Worm (Caenorhabditis elegans) whole organism, young adult: Measurements from ENCODE around the gene glb-29.

Experiments
- B0019.2 ChIP-seq: fragments of 200-800 bp; sonication (Bioruptor generic); conservative IDR thresholded peaks from 2 replicates; pipeline ENCODE4 v1.3.6; 2022; ENCODE audit warnings: missing genetic modification reagents, missing genetic modification characterization, missing compliant biosample characterization
- B0035.1 ChIP-seq: sonication (generic microtip); optimal IDR thresholded peaks from 2 replicates; lab custom pipeline; 2016; ENCODE audit warnings: missing genetic modification characterization, mild to moderate bottlenecking, missing compliant biosample characterization, missing genotype, missing genetic modification reagents
- B0336.3 ChIP-seq: fragments of 200-800 bp; sonication (Bioruptor generic); IDR thresholded peaks from 2 replicates; pipeline ENCODE4 v1.3.6; 2022; ENCODE audit warnings: missing genetic modification characterization, missing compliant biosample characterization
- C06A6.2 ChIP-seq: fragments of 200-800 bp; sonication (Bioruptor generic); conservative IDR thresholded peaks from 2 replicates; pipeline ENCODE4 v1.3.6; 2022; ENCODE audit warnings: missing genetic modification characterization, missing compliant biosample characterization
- F33H1.4 ChIP-seq: fragments of 200-800 bp; sonication (Bioruptor generic); IDR thresholded peaks from 2 replicates; pipeline ENCODE4 v1.3.6; 2022; ENCODE audit warnings: missing genetic modification reagents, missing genetic modification characterization, missing compliant biosample characterization
- F37B4.10 ChIP-seq: fragments of 200-800 bp; sonication (Bioruptor generic); IDR thresholded peaks from 2 replicates; pipeline ENCODE4 v1.3.6; 2022; ENCODE audit warnings: missing genetic modification characterization, missing compliant biosample characterization
- F52B5.7 ChIP-seq: sonication (generic microtip); optimal IDR thresholded peaks from 2 replicates; lab custom pipeline; 2016; ENCODE audit warnings: mild to moderate bottlenecking, missing genetic modification characterization, missing compliant biosample characterization
- F57C9.4 ChIP-seq: sonication (generic microtip); optimal IDR thresholded peaks from 2 replicates; lab custom pipeline; 2017; ENCODE audit warnings: mild to moderate bottlenecking, missing genetic modification characterization, missing compliant biosample characterization
- K11D2.4 ChIP-seq: fragments of 200-800 bp; sonication (Bioruptor generic); IDR thresholded peaks from 2 replicates; pipeline ENCODE4 v1.3.6; 2022; ENCODE audit warnings: missing genetic modification reagents, missing genetic modification characterization, missing compliant biosample characterization
- T07F8.4 ChIP-seq: sonication (generic microtip); optimal IDR thresholded peaks from 2 replicates; lab custom pipeline; 2016; ENCODE audit warnings: mild to moderate bottlenecking, missing genetic modification characterization, moderate library complexity, missing compliant biosample characterization
- T26A5.8 ChIP-seq: sonication (generic microtip); optimal IDR thresholded peaks from 2 replicates; lab custom pipeline; 2016; ENCODE audit warnings: missing genetic modification characterization, missing compliant biosample characterization
- Y67H2A.10 ChIP-seq: fragments of 200-800 bp; sonication (Bioruptor generic); conservative IDR thresholded peaks from 2 replicates; pipeline ENCODE4 v1.3.6; 2022; ENCODE audit warnings: missing genetic modification reagents, missing genetic modification characterization, missing compliant biosample characterization
- ZK185.1 ChIP-seq: sonication (generic microtip); optimal IDR thresholded peaks from 2 replicates; lab custom pipeline; 2016; ENCODE audit warnings: mild to moderate bottlenecking, missing genetic modification characterization, missing compliant biosample characterization; ENCODE audit not compliant: poor library complexity, severe bottlenecking
- ama-1 ChIP-seq, 3 experiments: fragments of 150-350 bp in 1 of 3; sonication (generic microtip) in 2 of 3; optimal IDR thresholded peaks; 2 replicates each; lab custom pipeline; 2014 to 2018; ENCODE audit warnings: missing biosample characterization in 2 of 3, missing genetic modification characterization in 2 of 3, missing genetic modification reagents in 2 of 3
- aptf-2 ChIP-seq: fragments of 200-800 bp; sonication (Bioruptor generic); conservative IDR thresholded peaks from 2 replicates; pipeline ENCODE4 v1.3.6; 2022; ENCODE audit warnings: missing genetic modification reagents, missing genetic modification characterization, missing compliant biosample characterization
- attf-3 ChIP-seq: fragments of 200-800 bp; sonication (Bioruptor generic); conservative IDR thresholded peaks from 2 replicates; pipeline ENCODE4 v1.3.6; 2022; ENCODE audit warnings: missing genetic modification reagents, missing genetic modification characterization, missing compliant biosample characterization
- bed-1 ChIP-seq: fragments of 200-800 bp; sonication (Bioruptor generic); IDR thresholded peaks from 2 replicates; pipeline ENCODE4 v1.3.6; 2022; ENCODE audit warnings: missing genetic modification reagents, missing genetic modification characterization, missing compliant biosample characterization
- bed-2 ChIP-seq: fragments of 200-800 bp; sonication (Bioruptor generic); IDR thresholded peaks from 2 replicates; pipeline ENCODE4 v1.3.6; 2022; ENCODE audit warnings: missing genetic modification reagents, missing genetic modification characterization, missing compliant biosample characterization
- cebp-1 ChIP-seq, 2 experiments: fragments of 200-800 bp in 1 of 2; sonication (Bioruptor generic) in 1 of 2; sonication (generic microtip) in 1 of 2; IDR thresholded peaks in 1 of 2; optimal IDR thresholded peaks in 1 of 2; 2 replicates each; pipeline versions ENCODE4 v1.3.6 to Lab custom; 2017 to 2022; ENCODE audit warnings: missing compliant biosample characterization in 2 of 2, missing genetic modification characterization in 2 of 2, mild to moderate bottlenecking in 1 of 2, missing genetic modification reagents in 1 of 2, moderate library complexity in 1 of 2
- ceh-40 ChIP-seq: fragments of 200-800 bp; sonication (Bioruptor generic); IDR thresholded peaks from 2 replicates; pipeline ENCODE4 v1.3.6; 2022; ENCODE audit warnings: missing genetic modification characterization, missing compliant biosample characterization
- ceh-91 ChIP-seq: fragments of 200-800 bp; sonication (Bioruptor generic); IDR thresholded peaks from 2 replicates; pipeline ENCODE4 v1.3.6; 2022; ENCODE audit warnings: missing genetic modification reagents, missing genetic modification characterization, missing compliant biosample characterization
- chd-7 ChIP-seq: sonication (generic microtip); optimal IDR thresholded peaks from 2 replicates; lab custom pipeline; 2016; ENCODE audit warnings: mild to moderate bottlenecking, missing genetic modification characterization, moderate library complexity, missing compliant biosample characterization
- dox-1 ChIP-seq: fragments of 200-800 bp; sonication (Bioruptor generic); IDR thresholded peaks from 2 replicates; pipeline ENCODE4 v1.3.6; 2022; ENCODE audit warnings: missing genetic modification reagents, missing genetic modification characterization, missing compliant biosample characterization
- egl-18 ChIP-seq: fragments of 200-800 bp; sonication (Bioruptor generic); IDR thresholded peaks from 2 replicates; pipeline ENCODE4 v1.3.6; 2022; ENCODE audit warnings: missing genetic modification reagents, missing genetic modification characterization, missing compliant biosample characterization
- ekl-4 ChIP-seq: fragments of 200-800 bp; sonication (Bioruptor generic); IDR thresholded peaks from 2 replicates; pipeline ENCODE4 v1.3.6; 2022; ENCODE audit warnings: missing genetic modification reagents, missing genetic modification characterization, missing compliant biosample characterization
- hmg-1.2 ChIP-seq: fragments of 200-800 bp; sonication (Bioruptor generic); IDR thresholded peaks from 2 replicates; pipeline ENCODE4 v1.3.6; 2022; ENCODE audit warnings: missing genetic modification reagents, missing genetic modification characterization, missing compliant biosample characterization
- lin-35 ChIP-seq, 3 experiments: fragments of 150-350 bp in 2 of 3; sonication (generic microtip) in 1 of 3; optimal IDR thresholded peaks; 2 replicates each; lab custom pipeline; 2014 to 2018; ENCODE audit warnings: missing biosample characterization in 3 of 3, missing genetic modification characterization in 3 of 3, missing genetic modification reagents in 3 of 3
- lin-40 ChIP-seq: sonication (generic microtip); optimal IDR thresholded peaks from 2 replicates; lab custom pipeline; 2016; ENCODE audit warnings: missing genetic modification characterization, mild to moderate bottlenecking, missing compliant biosample characterization, missing genotype, missing genetic modification reagents
- lsl-1 ChIP-seq: fragments of 200-800 bp; sonication (Bioruptor generic); optimal IDR thresholded peaks from 2 replicates; lab custom pipeline; 2018; ENCODE audit warnings: mild to moderate bottlenecking, missing genetic modification characterization, moderate library complexity, missing compliant biosample characterization
- lsy-27 ChIP-seq: sonication (generic microtip); optimal IDR thresholded peaks from 2 replicates; lab custom pipeline; 2017; ENCODE audit warnings: missing genetic modification characterization, mild to moderate bottlenecking, missing compliant biosample characterization, antibody characterized with exemption, missing genotype, borderline replicate concordance; ENCODE audit not compliant: insufficient read depth
- madf-6 ChIP-seq: fragments of 200-800 bp; sonication (Bioruptor generic); IDR thresholded peaks from 2 replicates; pipeline ENCODE4 v1.3.6; 2022; ENCODE audit warnings: missing genetic modification reagents, missing genetic modification characterization, missing compliant biosample characterization
- nfya-2 ChIP-seq: fragments of 200-800 bp; sonication (Bioruptor generic); IDR thresholded peaks from 2 replicates; pipeline ENCODE4 v1.3.6; 2022; ENCODE audit warnings: missing genetic modification reagents, missing genetic modification characterization, missing compliant biosample characterization
- nhr-90 ChIP-seq: sonication (generic microtip); optimal IDR thresholded peaks from 2 replicates; lab custom pipeline; 2016; ENCODE audit warnings: missing genotype, mild to moderate bottlenecking, missing genetic modification characterization, missing compliant biosample characterization
- pha-4 ChIP-seq: fragments of 150-350 bp; sonication (generic microtip); optimal IDR thresholded peaks from 2 replicates; lab custom pipeline; 2014; ENCODE audit warnings: missing biosample characterization, missing genetic modification reagents, missing genetic modification characterization
- repo-1 ChIP-seq: sonication (generic microtip); optimal IDR thresholded peaks from 2 replicates; lab custom pipeline; 2017; ENCODE audit warnings: mild to moderate bottlenecking, missing genetic modification characterization, missing compliant biosample characterization
- rpc-1 ChIP-seq, 2 experiments: fragments of 150-350 bp in 1 of 2; sonication (generic microtip) in 1 of 2; optimal IDR thresholded peaks; 2 replicates each; lab custom pipeline; 2014 to 2018; ENCODE audit warnings: missing biosample characterization in 1 of 2, missing genetic modification characterization in 1 of 2, missing genetic modification reagents in 1 of 2, missing genotype in 1 of 2
- sdz-38 ChIP-seq: sonication (generic microtip); optimal IDR thresholded peaks from 2 replicates; lab custom pipeline; 2016; ENCODE audit warnings: missing genotype, missing genetic modification characterization, missing compliant biosample characterization
- snpc-1.1 ChIP-seq: sonication (generic microtip); optimal IDR thresholded peaks from 2 replicates; lab custom pipeline; 2017; ENCODE audit warnings: missing genetic modification characterization, mild to moderate bottlenecking, missing compliant biosample characterization, antibody characterized with exemption, moderate library complexity, missing genotype, missing genetic modification reagents; ENCODE audit not compliant: insufficient read depth
- snpc-1.3 ChIP-seq: sonication (generic microtip); optimal IDR thresholded peaks from 2 replicates; lab custom pipeline; 2017; ENCODE audit warnings: missing genetic modification characterization, mild to moderate bottlenecking, missing compliant biosample characterization, antibody characterized with exemption, moderate library complexity, missing genotype, missing genetic modification reagents; ENCODE audit not compliant: insufficient read depth
- somi-1 ChIP-seq: fragments of 200-800 bp; sonication (Bioruptor generic); optimal IDR thresholded peaks from 2 replicates; lab custom pipeline; 2018; ENCODE audit warnings: mild to moderate bottlenecking, missing genetic modification characterization, missing compliant biosample characterization
- tbx-9 ChIP-seq: sonication (generic microtip); optimal IDR thresholded peaks from 2 replicates; lab custom pipeline; 2016; ENCODE audit warnings: borderline replicate concordance, missing genetic modification characterization, inconsistent platforms, missing compliant biosample characterization
- unc-62 ChIP-seq: fragments of 150-350 bp; optimal IDR thresholded peaks from 2 replicates; lab custom pipeline; 2014; ENCODE audit warnings: missing biosample characterization, missing genetic modification reagents, missing genetic modification characterization
- ztf-26 ChIP-seq: sonication (generic microtip); optimal IDR thresholded peaks from 2 replicates; lab custom pipeline; 2017; ENCODE audit warnings: missing genetic modification characterization, missing compliant biosample characterization
- ztf-3 ChIP-seq: fragments of 200-800 bp; sonication (Bioruptor generic); optimal IDR thresholded peaks from 2 replicates; lab custom pipeline; 2018; ENCODE audit warnings: mild to moderate bottlenecking, missing genetic modification characterization, missing compliant biosample characterization

The glb-29 gene

DNA sequence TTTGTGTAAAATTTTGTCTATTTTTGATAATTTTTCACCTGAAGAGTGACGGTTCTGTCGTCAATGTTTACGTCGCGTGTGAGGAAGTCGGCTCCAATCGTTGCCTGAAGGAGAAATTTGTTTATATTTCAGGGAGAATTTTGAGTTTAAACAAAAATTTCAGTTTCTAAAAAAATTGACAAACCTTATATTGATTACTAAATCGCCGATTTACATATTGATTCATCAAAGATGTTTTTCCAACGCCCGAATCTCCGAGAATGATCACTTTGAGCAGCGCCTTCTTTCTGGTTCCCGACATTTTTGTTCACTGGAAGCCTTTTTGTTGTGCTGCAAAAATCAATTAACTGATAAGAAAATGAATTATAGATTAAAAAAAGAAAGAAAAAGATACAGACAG is 42.3 kb upstream of the glb-29 start, which contains the start of gene rab-7 (continued):
- TF ChIP-seq B0035.1 (tag; lab: Kevin White, UChicago) (no peak), F37B4.10 (GFP tag; lab: Robert Waterston, UW) (no peak), tbx-9 (no peak), C06A6.2 (GFP tag; lab: Robert Waterston, UW) (no peak), ceh-40 (no peak), lin-35 (GFP tag; optimal IDR thresholded peaks at IDR 0.05; lab: Kevin White, UChicago) (no peak), ama-1 (optimal IDR thresholded peaks at IDR 0.05; lab: Kevin White, UChicago) (peak; percentile 66), ama-1 (GFP tag; optimal IDR thresholded peaks at IDR 0.05; lab: Kevin White, UChicago) (no peak), dox-1 (GFP tag; lab: Robert Waterston, UW) (no peak), lin-40 (tag; lab: Kevin White, UChicago) (no peak), ztf-3 (GFP tag; lab: Kevin White, UChicago) (no peak), rpc-1 (optimal IDR thresholded peaks at IDR 0.05; lab: Kevin White, UChicago) (no peak), rpc-1 (tag; optimal IDR thresholded peaks at IDR 0.05; lab: Kevin White, UChicago) (no peak), K11D2.4 (no peak)
- TF ChIP-seq, all 124 proteins: peak for 22

DNA sequence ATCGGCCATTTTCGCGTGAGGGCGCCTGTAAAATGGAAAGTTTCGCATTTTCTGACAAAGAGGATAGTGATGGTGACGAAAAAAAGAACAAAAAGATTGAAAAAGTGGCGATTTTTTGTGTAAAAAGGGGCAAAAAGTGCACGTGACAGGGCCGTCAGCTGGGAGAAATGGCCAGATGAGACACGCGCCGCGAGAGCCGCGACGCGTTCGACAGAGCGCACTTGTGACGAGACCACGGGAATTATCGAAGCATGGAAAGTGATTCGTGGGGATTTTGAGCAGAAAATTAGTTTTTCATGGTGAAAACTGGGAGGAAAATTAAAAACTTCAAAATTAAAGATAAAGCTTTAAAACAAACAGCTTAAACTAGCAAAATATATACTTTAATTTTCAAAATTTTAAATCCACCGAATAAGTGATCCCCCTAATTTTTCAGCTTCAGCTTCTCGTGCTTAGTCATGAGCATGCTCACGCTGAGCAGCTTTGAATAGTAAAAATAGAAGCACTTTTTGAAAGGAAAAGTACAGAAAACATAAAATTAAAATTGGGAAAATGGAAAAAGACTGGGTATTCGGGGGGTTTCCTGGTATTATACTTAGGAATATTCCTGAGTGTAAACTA is 41.3 kb upstream of the glb-29 start, which contains the start of gene W03C9.5:
Gene W03C9.5, minus strand, starts transcription at position 38 of the 621 bp plus-strand sequence.
- peak; percentile 81 for TF ChIP-seq attf-3 (GFP tag; lab: Robert Waterston, UW)
- TF ChIP-seq repo-1 (tag; lab: Kevin White, UChicago) = peak; percentile 46
- peak; percentile 93 for TF ChIP-seq Y67H2A.10 (GFP tag; lab: Robert Waterston, UW)
- TF ChIP-seq hmg-1.2 = peak; percentile 56
- TF ChIP-seq F33H1.4 (GFP tag; lab: Robert Waterston, UW) = peak; percentile 73
- TF ChIP-seq B0019.2 = peak; percentile 42; the same call in 1 of the 2 replicates
- peak; percentile 72 for TF ChIP-seq lsl-1 (GFP tag; lab: Kevin White, UChicago)
- no peak for TF ChIP-seq snpc-1.3
- no peak for TF ChIP-seq sdz-38 (tag; lab: Kevin White, UChicago)
- no peak for TF ChIP-seq T26A5.8
- peak; percentile 79 for TF ChIP-seq aptf-2 (GFP tag; lab: Robert Waterston, UW)
- TF ChIP-seq snpc-1.1 (tag; lab: Kevin White, UChicago) = no peak
- peak; percentile 51; the same call in 1 of the 2 replicates for TF ChIP-seq madf-6
- TF ChIP-seq ztf-26 (tag; lab: Kevin White, UChicago) = peak; percentile 94
- peak; percentile 80 for TF ChIP-seq ceh-91 (GFP tag; lab: Robert Waterston, UW)
- TF ChIP-seq B0336.3 = peak; percentile 51; the same call in 1 of the 2 replicates
- TF ChIP-seq chd-7 = peak; percentile 66
- TF ChIP-seq pha-4 (tag; lab: Kevin White, UChicago) = peak; percentile 88
- peak; percentile 18 for TF ChIP-seq unc-62 (GFP tag; lab: Kevin White, UChicago)
- TF ChIP-seq bed-2 (GFP tag; lab: Robert Waterston, UW) = peak; percentile 54; the same call in 1 of the 2 replicates
- peak; percentile 84 for TF ChIP-seq somi-1
- no peak for TF ChIP-seq F57C9.4 (tag; lab: Kevin White, UChicago)
- TF ChIP-seq K11D2.4 = peak; percentile 92
- TF ChIP-seq T07F8.4 = peak; percentile 14
- peak; percentile 66 for TF ChIP-seq cebp-1 (GFP tag; IDR thresholded peaks at IDR 0.05; lab: Robert Waterston, UW)
- TF ChIP-seq cebp-1 (tag; optimal IDR thresholded peaks at IDR 0.05; lab: Kevin White, UChicago) = peak; percentile 88
- TF ChIP-seq F37B4.10 (GFP tag; lab: Robert Waterston, UW) = no peak
- no peak for TF ChIP-seq lsy-27 (tag; lab: Kevin White, UChicago)
- peak; percentile 71 for TF ChIP-seq ZK185.1
- peak; percentile 29 for TF ChIP-seq F52B5.7
- TF ChIP-seq ekl-4 (GFP tag; lab: Robert Waterston, UW) = peak; percentile 92
- TF ChIP-seq nhr-90 = peak; percentile 79
- no peak; the same call in 1 of the 2 replicates for TF ChIP-seq C06A6.2 (GFP tag; lab: Robert Waterston, UW)
- no peak for TF ChIP-seq bed-1
- TF ChIP-seq nfya-2 = no peak
- 0 out of 2 replicates have a peak, but pooled peaks have one; percentile 51 for TF ChIP-seq egl-18 (GFP tag; lab: Robert Waterston, UW)
